Worm (Caenorhabditis elegans) whole organism, young adult: ENCODE data around the gene fkh-3.

Experiments
- B0261.1 ChIP-seq: sonication (generic microtip); optimal IDR thresholded peaks from 2 replicates; lab custom pipeline; 2016; ENCODE audit warnings: mild to moderate bottlenecking, missing genetic modification characterization, moderate library complexity, missing compliant biosample characterization
- B0336.3 ChIP-seq: fragments of 200-800 bp; sonication (Bioruptor generic); IDR thresholded peaks from 2 replicates; pipeline ENCODE4 v1.3.6; 2022; ENCODE audit warnings: missing genetic modification characterization, missing compliant biosample characterization
- C06A6.2 ChIP-seq: fragments of 200-800 bp; sonication (Bioruptor generic); conservative IDR thresholded peaks from 2 replicates; pipeline ENCODE4 v1.3.6; 2022; ENCODE audit warnings: missing genetic modification characterization, missing compliant biosample characterization
- D2030.7 ChIP-seq: fragments of 200-800 bp; sonication (Bioruptor generic); IDR thresholded peaks from 2 replicates; pipeline ENCODE4 v1.3.6; 2022; ENCODE audit warnings: missing genetic modification reagents, missing genetic modification characterization, missing compliant biosample characterization
- F22D6.2 ChIP-seq: sonication (generic microtip); optimal IDR thresholded peaks from 2 replicates; lab custom pipeline; 2016; ENCODE audit warnings: mild to moderate bottlenecking, missing genetic modification characterization, missing compliant biosample characterization
- F23B12.7 ChIP-seq: sonication (generic microtip); optimal IDR thresholded peaks from 2 replicates; lab custom pipeline; 2017; ENCODE audit warnings: missing genetic modification characterization, mild to moderate bottlenecking, missing compliant biosample characterization, antibody characterized with exemption, moderate library complexity; ENCODE audit not compliant: insufficient read depth
- F33H1.4 ChIP-seq: fragments of 200-800 bp; sonication (Bioruptor generic); IDR thresholded peaks from 2 replicates; pipeline ENCODE4 v1.3.6; 2022; ENCODE audit warnings: missing genetic modification reagents, missing genetic modification characterization, missing compliant biosample characterization
- F55B11.4 ChIP-seq: sonication (generic microtip); optimal IDR thresholded peaks from 2 replicates; lab custom pipeline; 2016; ENCODE audit warnings: missing compliant biosample characterization, missing genetic modification characterization, borderline replicate concordance; ENCODE audit not compliant: insufficient read depth
- T07F8.4 ChIP-seq: sonication (generic microtip); optimal IDR thresholded peaks from 2 replicates; lab custom pipeline; 2016; ENCODE audit warnings: mild to moderate bottlenecking, missing genetic modification characterization, moderate library complexity, missing compliant biosample characterization
- Y53G8AR.9 ChIP-seq: fragments of 200-800 bp; sonication (Bioruptor generic); conservative IDR thresholded peaks from 2 replicates; pipeline ENCODE4 v1.3.6; 2022; ENCODE audit warnings: missing genetic modification reagents, missing genetic modification characterization, missing compliant biosample characterization
- ama-1 ChIP-seq, 3 experiments: fragments of 150-350 bp in 1 of 3; sonication (generic microtip) in 2 of 3; optimal IDR thresholded peaks; 2 replicates each; lab custom pipeline; 2014 to 2018; ENCODE audit warnings: missing biosample characterization in 2 of 3, missing genetic modification characterization in 2 of 3, missing genetic modification reagents in 2 of 3
- attf-3 ChIP-seq: fragments of 200-800 bp; sonication (Bioruptor generic); conservative IDR thresholded peaks from 2 replicates; pipeline ENCODE4 v1.3.6; 2022; ENCODE audit warnings: missing genetic modification reagents, missing genetic modification characterization, missing compliant biosample characterization
- attf-5 ChIP-seq: fragments of 200-800 bp; sonication (Bioruptor generic); optimal IDR thresholded peaks from 2 replicates; lab custom pipeline; 2018; ENCODE audit warnings: mild to moderate bottlenecking, missing genetic modification characterization, missing compliant biosample characterization
- cebp-1 ChIP-seq, 2 experiments: fragments of 200-800 bp in 1 of 2; sonication (Bioruptor generic) in 1 of 2; sonication (generic microtip) in 1 of 2; IDR thresholded peaks in 1 of 2; optimal IDR thresholded peaks in 1 of 2; 2 replicates each; pipeline versions ENCODE4 v1.3.6 to Lab custom; 2017 to 2022; ENCODE audit warnings: missing compliant biosample characterization in 2 of 2, missing genetic modification characterization in 2 of 2, mild to moderate bottlenecking in 1 of 2, missing genetic modification reagents in 1 of 2, moderate library complexity in 1 of 2
- ceh-58 ChIP-seq: fragments of 200-800 bp; sonication (Bioruptor generic); IDR thresholded peaks from 2 replicates; pipeline ENCODE4 v1.3.6; 2022; ENCODE audit warnings: missing genetic modification characterization, missing compliant biosample characterization
- ceh-79 ChIP-seq: sonication (generic microtip); optimal IDR thresholded peaks from 2 replicates; lab custom pipeline; 2017; ENCODE audit warnings: mild to moderate bottlenecking, missing genetic modification characterization, missing compliant biosample characterization
- efl-1 ChIP-seq: fragments of 150-350 bp; optimal IDR thresholded peaks from 2 replicates; lab custom pipeline; 2014; ENCODE audit warnings: missing biosample characterization, missing genetic modification reagents, missing genetic modification characterization
- egl-44 ChIP-seq: fragments of 200-800 bp; sonication (Bioruptor generic); IDR thresholded peaks from 2 replicates; pipeline ENCODE4 v1.3.6; 2022; ENCODE audit warnings: missing genetic modification reagents, missing genetic modification characterization, missing compliant biosample characterization
- gei-17 ChIP-seq: fragments of 200-800 bp; sonication (Bioruptor generic); optimal IDR thresholded peaks from 2 replicates; lab custom pipeline; 2018; ENCODE audit warnings: mild to moderate bottlenecking, missing genetic modification characterization, missing compliant biosample characterization
- hlh-26 ChIP-seq: fragments of 200-800 bp; sonication (Bioruptor generic); conservative IDR thresholded peaks from 2 replicates; pipeline ENCODE4 v1.3.6; 2022; ENCODE audit warnings: missing genetic modification reagents, missing genetic modification characterization, missing compliant biosample characterization
- hrde-1 ChIP-seq: sonication (generic microtip); optimal IDR thresholded peaks from 2 replicates; lab custom pipeline; 2016; ENCODE audit warnings: missing genetic modification characterization, mild to moderate bottlenecking, missing compliant biosample characterization, moderate library complexity, missing genotype, missing genetic modification reagents, borderline replicate concordance
- lag-1 ChIP-seq: fragments of 200-800 bp; sonication (Bioruptor generic); IDR thresholded peaks from 2 replicates; pipeline ENCODE4 v1.3.6; 2022; ENCODE audit warnings: missing genetic modification reagents, missing genetic modification characterization, missing compliant biosample characterization
- let-607 ChIP-seq, 2 experiments: fragments of 200-800 bp in 1 of 2; sonication (Bioruptor generic) in 1 of 2; sonication (generic microtip) in 1 of 2; optimal IDR thresholded peaks; 2 replicates each; lab custom pipeline; 2016 to 2018; ENCODE audit warnings: mild to moderate bottlenecking in 2 of 2, missing compliant biosample characterization in 2 of 2, missing genetic modification characterization in 2 of 2, moderate library complexity in 2 of 2, missing genotype in 1 of 2
- lsl-1 ChIP-seq: fragments of 200-800 bp; sonication (Bioruptor generic); optimal IDR thresholded peaks from 2 replicates; lab custom pipeline; 2018; ENCODE audit warnings: mild to moderate bottlenecking, missing genetic modification characterization, moderate library complexity, missing compliant biosample characterization
- madf-6 ChIP-seq: fragments of 200-800 bp; sonication (Bioruptor generic); IDR thresholded peaks from 2 replicates; pipeline ENCODE4 v1.3.6; 2022; ENCODE audit warnings: missing genetic modification reagents, missing genetic modification characterization, missing compliant biosample characterization
- madf-8 ChIP-seq: fragments of 200-800 bp; sonication (Bioruptor generic); conservative IDR thresholded peaks from 2 replicates; pipeline ENCODE4 v1.3.6; 2022; ENCODE audit warnings: missing genetic modification reagents, missing genetic modification characterization, missing compliant biosample characterization
- mcd-1 ChIP-seq: fragments of 200-800 bp; sonication (Bioruptor generic); IDR thresholded peaks from 2 replicates; pipeline ENCODE4 v1.3.6; 2022; ENCODE audit warnings: missing genetic modification reagents, missing genetic modification characterization, missing compliant biosample characterization
- nhr-179 ChIP-seq: sonication (generic microtip); optimal IDR thresholded peaks from 2 replicates; lab custom pipeline; 2016; ENCODE audit warnings: mild to moderate bottlenecking, missing genetic modification characterization, missing compliant biosample characterization
- nhr-27 ChIP-seq: fragments of 200-800 bp; sonication (Bioruptor generic); optimal IDR thresholded peaks from 2 replicates; lab custom pipeline; 2018; ENCODE audit warnings: mild to moderate bottlenecking, missing genetic modification characterization, moderate library complexity, missing compliant biosample characterization
- nhr-80 ChIP-seq: sonication (generic microtip); optimal IDR thresholded peaks from 2 replicates; lab custom pipeline; 2016; ENCODE audit warnings: missing genetic modification characterization, missing compliant biosample characterization
- nhr-90 ChIP-seq: sonication (generic microtip); optimal IDR thresholded peaks from 2 replicates; lab custom pipeline; 2016; ENCODE audit warnings: missing genotype, mild to moderate bottlenecking, missing genetic modification characterization, missing compliant biosample characterization
- sdz-38 ChIP-seq: sonication (generic microtip); optimal IDR thresholded peaks from 2 replicates; lab custom pipeline; 2016; ENCODE audit warnings: missing genotype, missing genetic modification characterization, missing compliant biosample characterization
- sea-2 ChIP-seq: fragments of 200-800 bp; sonication (Bioruptor generic); IDR thresholded peaks from 2 replicates; pipeline ENCODE4 v1.3.6; 2022; ENCODE audit warnings: missing genetic modification characterization, missing compliant biosample characterization
- snpc-1.1 ChIP-seq: sonication (generic microtip); optimal IDR thresholded peaks from 2 replicates; lab custom pipeline; 2017; ENCODE audit warnings: missing genetic modification characterization, mild to moderate bottlenecking, missing compliant biosample characterization, antibody characterized with exemption, moderate library complexity, missing genotype, missing genetic modification reagents; ENCODE audit not compliant: insufficient read depth
- snpc-1.3 ChIP-seq: sonication (generic microtip); optimal IDR thresholded peaks from 2 replicates; lab custom pipeline; 2017; ENCODE audit warnings: missing genetic modification characterization, mild to moderate bottlenecking, missing compliant biosample characterization, antibody characterized with exemption, moderate library complexity, missing genotype, missing genetic modification reagents; ENCODE audit not compliant: insufficient read depth
- somi-1 ChIP-seq: fragments of 200-800 bp; sonication (Bioruptor generic); optimal IDR thresholded peaks from 2 replicates; lab custom pipeline; 2018; ENCODE audit warnings: mild to moderate bottlenecking, missing genetic modification characterization, missing compliant biosample characterization
- tbx-9 ChIP-seq: sonication (generic microtip); optimal IDR thresholded peaks from 2 replicates; lab custom pipeline; 2016; ENCODE audit warnings: borderline replicate concordance, missing genetic modification characterization, inconsistent platforms, missing compliant biosample characterization
- zfh-2 ChIP-seq: fragments of 200-800 bp; sonication (Bioruptor generic); conservative IDR thresholded peaks from 2 replicates; pipeline ENCODE4 v1.3.6; 2022; ENCODE audit warnings: missing genetic modification reagents, missing genetic modification characterization, missing compliant biosample characterization
- ztf-22 ChIP-seq: fragments of 200-800 bp; sonication (Bioruptor generic); optimal IDR thresholded peaks from 2 replicates; lab custom pipeline; 2018; ENCODE audit warnings: mild to moderate bottlenecking, missing genetic modification characterization, moderate library complexity, missing compliant biosample characterization
- ztf-26 ChIP-seq: sonication (generic microtip); optimal IDR thresholded peaks from 2 replicates; lab custom pipeline; 2017; ENCODE audit warnings: missing genetic modification characterization, missing compliant biosample characterization
- ztf-3 ChIP-seq: fragments of 200-800 bp; sonication (Bioruptor generic); optimal IDR thresholded peaks from 2 replicates; lab custom pipeline; 2018; ENCODE audit warnings: mild to moderate bottlenecking, missing genetic modification characterization, missing compliant biosample characterization
- ztf-6 ChIP-seq: fragments of 200-800 bp; sonication (Bioruptor generic); IDR thresholded peaks from 2 replicates; pipeline ENCODE4 v1.3.6; 2022; ENCODE audit warnings: missing genetic modification reagents, missing genetic modification characterization, missing compliant biosample characterization

The fkh-3 gene

DNA sequence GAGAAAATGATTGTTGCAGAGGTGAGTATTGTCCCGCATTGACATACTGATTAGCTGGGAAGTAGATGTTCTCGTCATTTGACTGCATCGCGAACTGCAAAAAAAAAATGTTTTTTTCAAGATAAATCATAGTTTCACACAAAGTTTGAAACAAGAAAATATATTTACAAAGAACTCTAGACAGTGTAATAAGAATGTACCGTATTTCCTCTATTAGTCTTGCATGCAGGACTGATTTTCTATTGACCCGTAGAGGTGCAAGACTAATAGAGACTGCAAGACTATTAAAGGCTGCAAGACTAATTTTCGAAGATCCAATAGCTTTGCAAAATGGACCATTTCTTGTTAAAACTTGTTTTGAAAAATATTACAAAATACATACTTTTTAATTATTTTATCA is at the start of gene fkh-3:
TSS of gene fkh-3 (minus strand) at position 101 of the 400 bp plus-strand sequence.
- TF ChIP-seq hlh-26 (GFP tag; lab: Robert Waterston, UW) (no peak), F22D6.2 (tag; lab: Kevin White, UChicago) (no peak), attf-3 (GFP tag; lab: Robert Waterston, UW) (no peak), madf-6 (GFP tag; lab: Robert Waterston, UW) (no peak), F33H1.4 (no peak), F55B11.4 (tag; lab: Kevin White, UChicago) (no peak), ama-1 (optimal IDR thresholded peaks at IDR 0.05; lab: Kevin White, UChicago) (no peak), ama-1 (GFP tag; optimal IDR thresholded peaks at IDR 0.05; lab: Kevin White, UChicago) (no peak), madf-8 (GFP tag; lab: Robert Waterston, UW) (no peak), zfh-2 (no peak), gei-17 (GFP tag; lab: Kevin White, UChicago) (no peak), cebp-1 (GFP tag; IDR thresholded peaks at IDR 0.05; lab: Robert Waterston, UW) (no peak), cebp-1 (tag; optimal IDR thresholded peaks at IDR 0.05; lab: Kevin White, UChicago) (no peak), snpc-1.3 (tag; lab: Kevin White, UChicago) (no peak)

DNA sequence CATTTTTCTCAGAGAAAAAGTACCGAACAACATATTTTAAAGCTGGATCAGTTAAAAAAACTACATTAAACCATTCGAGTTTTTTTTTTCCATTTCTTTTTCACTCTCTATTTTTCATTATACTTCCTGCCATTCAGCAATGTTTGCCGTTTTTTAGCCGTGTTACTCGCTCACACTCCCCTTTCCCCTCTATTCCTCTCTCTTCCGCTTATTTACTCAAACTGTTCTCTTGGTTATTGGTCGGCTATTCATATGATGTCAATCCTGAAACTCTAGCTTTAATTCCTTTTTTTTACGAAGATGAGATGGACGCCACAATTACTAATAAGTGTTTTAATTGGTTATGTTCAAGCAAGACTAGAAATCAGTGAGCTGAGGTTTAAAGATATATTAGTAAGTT is 48.6 kb upstream of the fkh-3 start, which contains the start of gene tre-4:
TSS of gene tre-4 (plus strand) at position 301 of the 400 bp plus-strand sequence.
- TF ChIP-seq ceh-79 (tag; lab: Kevin White, UChicago) (no peak), nhr-80 (tag; lab: Kevin White, UChicago) (peak; percentile 22), zfh-2 (no peak), tbx-9 (no peak), D2030.7 (no peak)

DNA sequence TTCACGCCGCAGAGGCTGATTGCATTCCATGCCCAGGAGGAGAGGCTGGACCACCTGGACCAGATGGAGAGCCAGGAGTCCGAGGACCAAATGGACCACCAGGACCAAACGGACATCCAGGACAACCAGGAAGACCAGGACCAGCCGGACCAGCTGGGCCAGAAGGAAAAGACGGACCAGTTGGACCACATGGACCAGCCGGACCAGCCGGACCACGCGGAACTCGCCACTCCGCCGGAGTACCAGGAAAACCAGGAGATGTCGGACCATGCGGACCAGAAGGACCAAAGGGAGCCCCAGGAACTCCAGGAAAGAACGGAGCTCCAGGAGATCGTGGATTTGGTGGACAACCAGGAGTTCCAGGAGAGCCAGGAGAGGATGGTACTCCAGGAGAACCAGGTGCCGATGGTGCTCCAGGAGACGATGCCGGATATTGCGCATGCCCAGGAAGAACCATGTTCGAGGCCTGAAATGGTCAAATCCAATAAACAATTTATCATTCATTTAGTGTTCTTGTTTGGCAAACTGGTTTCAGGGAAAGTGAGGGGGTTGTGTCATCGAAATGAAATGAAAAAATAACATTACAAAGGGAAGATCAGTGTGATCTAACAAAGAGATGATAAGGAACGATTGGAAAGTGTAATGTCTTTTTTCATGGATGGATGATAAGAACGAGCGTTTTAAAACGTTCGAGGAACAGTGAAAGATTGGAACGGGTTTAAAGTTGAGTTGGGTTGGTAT is 46.8 kb upstream of the fkh-3 start:
- TF ChIP-seq ceh-58 (GFP tag; lab: Robert Waterston, UW) (no peak), T07F8.4 (no peak), sdz-38 (tag; lab: Kevin White, UChicago) (no peak), ztf-22 (GFP tag; lab: Kevin White, UChicago) (no peak), attf-5 (GFP tag; lab: Kevin White, UChicago) (no peak), efl-1 (GFP tag; lab: Kevin White, UChicago) (no peak), ztf-3 (GFP tag; lab: Kevin White, UChicago) (no peak), zfh-2 (peak; percentile 90), lag-1 (GFP tag; lab: Robert Waterston, UW) (no peak), ztf-26 (no peak), F23B12.7 (no peak), egl-44 (GFP tag; lab: Robert Waterston, UW) (no peak), B0261.1 (tag; lab: Kevin White, UChicago) (no peak), hrde-1 (tag; lab: Kevin White, UChicago) (no peak), mcd-1 (GFP tag; lab: Robert Waterston, UW) (no peak), nhr-90 (tag; lab: Kevin White, UChicago) (no peak), snpc-1.1 (tag; lab: Kevin White, UChicago) (no peak), nhr-27 (tag; lab: Kevin White, UChicago) (no peak), lsl-1 (GFP tag; lab: Kevin White, UChicago) (no peak), sea-2 (GFP tag; lab: Robert Waterston, UW) (peak; percentile 58; the same call in 1 of the 2 replicates), let-607 (tag; optimal IDR thresholded peaks at IDR 0.05; lab: Kevin White, UChicago) (no peak), ztf-6 (GFP tag; lab: Robert Waterston, UW) (no peak), D2030.7 (no peak), somi-1 (GFP tag; lab: Kevin White, UChicago) (no peak), C06A6.2 (GFP tag; lab: Robert Waterston, UW) (no peak), nhr-179 (tag; lab: Kevin White, UChicago) (peak; percentile 29), ceh-79 (tag; lab: Kevin White, UChicago) (peak; percentile 13), Y53G8AR.9 (GFP tag; lab: Robert Waterston, UW) (no peak), B0336.3 (GFP tag; lab: Robert Waterston, UW) (0 out of 2 replicates have a peak, but pooled peaks have one; percentile 38)
